Worm (Caenorhabditis elegans): ENCODE measurements around the gene srb-18.

srb-18 gene

ce11 chrV:7558693-7559092 lies 43.7 kb downstream of the srb-18 start, which contains the start of gene ets-7:
ets-7 (minus strand) TSS chrV:7558793.
- TF ChIP-seq ama-1 (optimal IDR thresholded peaks at IDR 0.05) (no peak), dmd-4 (tag; optimal IDR thresholded peaks at IDR 0.05) (no peak)

- TF ChIP-seq ztf-4 (tag; optimal IDR thresholded peaks at IDR 0.05) (no peak), R02D3.7 (tag; optimal IDR thresholded peaks at IDR 0.05) (no peak), skn-1 (tag; optimal IDR thresholded peaks at IDR 0.05) (no peak), ceh-82 (tag; optimal IDR thresholded peaks at IDR 0.05) (no peak), nhr-21 (tag; optimal IDR thresholded peaks at IDR 0.05) (no peak), sem-4 (tag; optimal IDR thresholded peaks at IDR 0.05) (no peak), unc-39 (tag; optimal IDR thresholded peaks at IDR 0.05) (no peak), nhr-11 (tag; optimal IDR thresholded peaks at IDR 0.05) (no peak), ztf-11 (tag; optimal IDR thresholded peaks at IDR 0.05) (no peak), alr-1 (tag; optimal IDR thresholded peaks at IDR 0.05) (no peak), nhr-12 (tag; optimal IDR thresholded peaks at IDR 0.05) (no peak), F13H6.1 (tag; optimal IDR thresholded peaks at IDR 0.05) (no peak), nhr-10 (tag; optimal IDR thresholded peaks at IDR 0.05) (no peak), peb-1 (tag; optimal IDR thresholded peaks at IDR 0.05) (no peak), unc-62 (GFP tag; optimal IDR thresholded peaks at IDR 0.05) (no peak), ZK546.5 (tag; optimal IDR thresholded peaks at IDR 0.05) (no peak), ztf-1 (GFP tag; conservative IDR thresholded peaks at IDR 0.05) (no peak), mdl-1 (tag; optimal IDR thresholded peaks at IDR 0.05) (no peak), lin-11 (tag; optimal IDR thresholded peaks at IDR 0.05) (no peak)
Observed at ce11 chrV:7562947-7563346, 47.9 kb downstream of the srb-18 start, which contains the start of gene F19F10.1. F19F10.1 (plus strand) TSS chrV:7563247.

Measured in whole organism, L2 larva.